Worm (Caenorhabditis elegans) whole organism, L4 larva: ENCODE measurements around the gene npr-36.

Experiments
- F26F4.8 ChIP-seq: fragments of 200-800 bp; sonication (Bioruptor generic); conservative IDR thresholded peaks from 2 replicates; pipeline ENCODE4 v1.3.6; 2022; ENCODE audit warnings: missing genetic modification characterization, missing compliant biosample characterization
- F44E2.7 ChIP-seq: fragments of 200-800 bp; sonication (Bioruptor generic); IDR thresholded peaks from 2 replicates; pipeline ENCODE4 v2.1.2; 2022; ENCODE audit warnings: missing genetic modification characterization, missing compliant biosample characterization
- F49E8.2 ChIP-seq: sonication (generic microtip); optimal IDR thresholded peaks from 2 replicates; lab custom pipeline; 2016; ENCODE audit warnings: missing compliant biosample characterization, mild to moderate bottlenecking, missing genetic modification characterization, borderline replicate concordance
- T20F7.1 ChIP-seq: fragments of 200-800 bp; sonication (Bioruptor generic); optimal IDR thresholded peaks from 2 replicates; lab custom pipeline; 2018; ENCODE audit warnings: mild to moderate bottlenecking, missing genetic modification characterization, missing compliant biosample characterization
- Y105C5A.15 ChIP-seq: fragments of 200-800 bp; sonication (Bioruptor generic); IDR thresholded peaks from 2 replicates; pipeline ENCODE4 v1.3.6; 2022; ENCODE audit warnings: missing genetic modification characterization, missing compliant biosample characterization
- Y75B8A.6 ChIP-seq: fragments of 200-800 bp; sonication (Bioruptor generic); IDR thresholded peaks from 2 replicates; pipeline ENCODE4 v1.3.6; 2022; ENCODE audit warnings: missing genetic modification reagents, missing genetic modification characterization, missing compliant biosample characterization
- ama-1 ChIP-seq: fragments of 150-350 bp; optimal IDR thresholded peaks from 2 replicates; lab custom pipeline; 2014; ENCODE audit warnings: inconsistent platforms, mixed read lengths
- attf-4 ChIP-seq: sonication (generic microtip); optimal IDR thresholded peaks from 3 replicates; lab custom pipeline; 2017; ENCODE audit warnings: missing biosample characterization, missing genetic modification characterization
- ceh-28 ChIP-seq: fragments of 150-350 bp; optimal IDR thresholded peaks from 2 replicates; lab custom pipeline; 2014; ENCODE audit warnings: missing biosample characterization, missing genetic modification reagents, missing genetic modification characterization
- ceh-62 ChIP-seq: sonication (generic microtip); optimal IDR thresholded peaks from 2 replicates; lab custom pipeline; 2017; ENCODE audit warnings: missing biosample characterization, missing genetic modification characterization
- daf-12 ChIP-seq: fragments of 150-350 bp; optimal IDR thresholded peaks from 2 replicates; lab custom pipeline; 2014; ENCODE audit warnings: missing biosample characterization, missing genetic modification reagents, missing genetic modification characterization
- daf-19 ChIP-seq: fragments of 200-800 bp; sonication (Bioruptor generic); conservative IDR thresholded peaks from 2 replicates; pipeline ENCODE4 v1.3.6; 2022; ENCODE audit warnings: missing genetic modification characterization, missing compliant biosample characterization
- daf-8 ChIP-seq: fragments of 200-800 bp; sonication (Bioruptor generic); IDR thresholded peaks from 2 replicates; pipeline ENCODE4 v1.3.6; 2022; ENCODE audit warnings: missing genetic modification characterization, missing compliant biosample characterization
- dmd-9 ChIP-seq: fragments of 200-800 bp; sonication (Bioruptor generic); IDR thresholded peaks from 2 replicates; pipeline ENCODE4 v1.3.6; 2022; ENCODE audit warnings: missing genetic modification reagents, missing genetic modification characterization, missing compliant biosample characterization
- dve-1 ChIP-seq: sonication (generic microtip); optimal IDR thresholded peaks from 2 replicates; lab custom pipeline; 2017; ENCODE audit warnings: antibody characterized with exemption, mild to moderate bottlenecking, missing genetic modification characterization, missing compliant biosample characterization; ENCODE audit not compliant: insufficient read depth
- egl-43 ChIP-seq: fragments of 200-800 bp; sonication (Bioruptor generic); IDR thresholded peaks from 2 replicates; pipeline ENCODE4 v1.3.6; 2022; ENCODE audit warnings: missing genetic modification reagents, missing genetic modification characterization, missing compliant biosample characterization
- gei-8 ChIP-seq: fragments of 200-800 bp; sonication (Bioruptor generic); optimal IDR thresholded peaks from 2 replicates; lab custom pipeline; 2018; ENCODE audit warnings: mild to moderate bottlenecking, missing genetic modification characterization, missing compliant biosample characterization
- hif-1 ChIP-seq, 2 experiments: sonication (generic microtip); optimal IDR thresholded peaks; 2 replicates each; lab custom pipeline; 2016 to 2017; ENCODE audit warnings: missing compliant biosample characterization in 2 of 2, missing genetic modification characterization in 2 of 2, missing genetic modification reagents in 2 of 2, missing genotype in 2 of 2, mild to moderate bottlenecking in 1 of 2
- lin-1 ChIP-seq: fragments of 200-800 bp; sonication (Bioruptor generic); IDR thresholded peaks from 2 replicates; pipeline ENCODE4 v1.3.6; 2022; ENCODE audit warnings: missing genetic modification reagents, missing genetic modification characterization, missing compliant biosample characterization
- lin-15B ChIP-seq: fragments of 150-350 bp; sonication (generic microtip); optimal IDR thresholded peaks from 3 replicates; lab custom pipeline; 2014; ENCODE audit warnings: missing biosample characterization, missing genetic modification characterization
- lin-38 ChIP-seq: fragments of 200-800 bp; sonication (Bioruptor generic); IDR thresholded peaks from 2 replicates; pipeline ENCODE4 v1.3.6; 2022; ENCODE audit warnings: missing genetic modification reagents, missing genetic modification characterization, missing compliant biosample characterization
- lin-39 ChIP-seq: fragments of 150-350 bp; optimal IDR thresholded peaks from 2 replicates; lab custom pipeline; 2014; ENCODE audit warnings: missing biosample characterization, missing genetic modification reagents, missing genetic modification characterization
- mdl-1 ChIP-seq, 2 experiments: fragments of 150-350 bp in 1 of 2; sonication (generic microtip) in 1 of 2; optimal IDR thresholded peaks; 2 replicates each; lab custom pipeline; 2014 to 2017; ENCODE audit warnings: missing biosample characterization in 2 of 2, missing genetic modification characterization in 2 of 2
- mdt-29 ChIP-seq: fragments of 200-800 bp; sonication (Bioruptor generic); IDR thresholded peaks from 2 replicates; pipeline ENCODE4 v1.3.6; 2022; ENCODE audit warnings: missing genetic modification reagents, missing genetic modification characterization, missing compliant biosample characterization
- mep-1 ChIP-seq: fragments of 150-350 bp; sonication (generic microtip); optimal IDR thresholded peaks from 3 replicates; lab custom pipeline; 2014; ENCODE audit warnings: missing biosample characterization, missing genetic modification characterization
- mxl-3 ChIP-seq: fragments of 200-800 bp; sonication (Bioruptor generic); optimal IDR thresholded peaks from 2 replicates; lab custom pipeline; 2018; ENCODE audit warnings: mild to moderate bottlenecking, missing genetic modification characterization, missing compliant biosample characterization
- nhr-102 ChIP-seq: sonication (generic microtip); optimal IDR thresholded peaks from 2 replicates; lab custom pipeline; 2016; ENCODE audit warnings: mild to moderate bottlenecking, missing genetic modification characterization, moderate library complexity, missing compliant biosample characterization
- nhr-41 ChIP-seq: fragments of 200-800 bp; sonication (Bioruptor generic); IDR thresholded peaks from 2 replicates; pipeline ENCODE4 v1.3.6; 2022; ENCODE audit warnings: missing genetic modification reagents, missing genetic modification characterization, missing compliant biosample characterization
- nhr-42 ChIP-seq: fragments of 200-800 bp; sonication (Bioruptor generic); IDR thresholded peaks from 2 replicates; pipeline ENCODE4 v1.3.6; 2022; ENCODE audit warnings: missing genetic modification characterization, missing compliant biosample characterization
- nhr-6 ChIP-seq: fragments of 150-350 bp; optimal IDR thresholded peaks from 2 replicates; lab custom pipeline; 2014; ENCODE audit warnings: missing biosample characterization, missing genetic modification characterization
- nhr-77 ChIP-seq: fragments of 150-350 bp; optimal IDR thresholded peaks from 2 replicates; lab custom pipeline; 2014; ENCODE audit warnings: missing biosample characterization, missing genetic modification characterization
- pqm-1 ChIP-seq: sonication (generic microtip); optimal IDR thresholded peaks from 2 replicates; lab custom pipeline; 2017; ENCODE audit warnings: missing biosample characterization, missing genetic modification characterization
- sdz-12 ChIP-seq: fragments of 200-800 bp; sonication (Bioruptor generic); optimal IDR thresholded peaks from 2 replicates; lab custom pipeline; 2018; ENCODE audit warnings: mild to moderate bottlenecking, missing genetic modification characterization, missing compliant biosample characterization
- skn-1 ChIP-seq: fragments of 150-350 bp; optimal IDR thresholded peaks from 2 replicates; lab custom pipeline; 2014; ENCODE audit warnings: missing biosample characterization, missing genetic modification characterization
- snpc-4 ChIP-seq: fragments of 150-350 bp; optimal IDR thresholded peaks from 2 replicates; lab custom pipeline; 2014; ENCODE audit warnings: missing biosample characterization, missing genetic modification characterization
- spr-1 ChIP-seq: sonication (generic microtip); optimal IDR thresholded peaks from 2 replicates; lab custom pipeline; 2016; ENCODE audit warnings: mild to moderate bottlenecking, missing genetic modification characterization, missing compliant biosample characterization
- unc-39 ChIP-seq: sonication (generic microtip); optimal IDR thresholded peaks from 2 replicates; lab custom pipeline; 2017; ENCODE audit warnings: missing biosample characterization, missing genetic modification characterization
- unc-62 ChIP-seq, 3 experiments: fragments of 150-350 bp in 1 of 3; sonication (generic microtip); optimal IDR thresholded peaks in 2 of 3; peaks in 1 of 3; 1 replicate in 1 of 3; 2 replicates in 2 of 3; lab custom pipeline; 2014 to 2017; ENCODE audit warnings: missing biosample characterization in 3 of 3, missing genetic modification characterization in 3 of 3, missing genetic modification reagents in 3 of 3, missing genotype in 1 of 3
- zag-1 ChIP-seq: fragments of 150-350 bp; optimal IDR thresholded peaks from 2 replicates; lab custom pipeline; 2014; ENCODE audit warnings: missing biosample characterization, missing genetic modification characterization
- zfp-2 ChIP-seq: sonication (generic microtip); optimal IDR thresholded peaks from 2 replicates; lab custom pipeline; 2016; ENCODE audit warnings: mild to moderate bottlenecking, missing genetic modification characterization, missing compliant biosample characterization
- zfp-3 ChIP-seq: fragments of 200-800 bp; sonication (Bioruptor generic); conservative IDR thresholded peaks from 2 replicates; pipeline ENCODE4 v1.3.6; 2022; ENCODE audit warnings: missing genetic modification reagents, missing genetic modification characterization, missing compliant biosample characterization
- zip-2 ChIP-seq: fragments of 150-350 bp; optimal IDR thresholded peaks from 2 replicates; lab custom pipeline; 2014; ENCODE audit warnings: missing biosample characterization, missing genetic modification characterization

npr-36 gene

DNA sequence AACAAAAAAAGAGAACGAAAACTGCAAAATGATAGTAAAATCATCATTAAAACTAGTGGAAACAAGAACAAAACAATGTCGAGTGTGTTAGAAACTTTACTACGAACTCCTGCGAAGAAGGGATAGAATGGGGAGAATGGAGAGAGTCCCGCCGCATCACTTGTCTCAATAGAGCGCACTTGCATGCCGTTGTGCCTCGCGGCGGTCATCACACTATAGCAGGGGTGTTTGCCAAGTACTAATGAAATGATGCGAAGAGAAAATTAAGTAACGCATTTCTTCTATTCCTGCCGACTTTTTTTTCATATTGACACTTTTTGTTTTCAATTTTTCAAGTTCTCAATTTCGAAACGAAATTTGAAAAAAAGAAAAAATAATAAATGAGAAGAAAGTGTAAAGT lies 32.6 kb downstream of the npr-36 start (continued):
- TF ChIP-seq dmd-9 (GFP tag; lab: Robert Waterston, UW) (no peak), daf-8 (GFP tag; lab: Robert Waterston, UW) (no peak), unc-62 (GFP tag; optimal IDR thresholded peaks at IDR 0.05 in 1 of 2; lab: Kevin White, UChicago) (peak in 1 of 2 experiments; percentile 76), unc-62 (tag; optimal IDR thresholded peaks at IDR 0.05; lab: Kevin White, UChicago) (no peak), gei-8 (GFP tag; lab: Kevin White, UChicago) (no peak), attf-4 (no peak), zag-1 (tag; lab: Kevin White, UChicago) (no peak), dve-1 (tag; lab: Kevin White, UChicago) (peak; percentile 74), lin-1 (GFP tag; lab: Robert Waterston, UW) (peak; percentile 54; the same call in 1 of the 2 replicates), nhr-77 (tag; lab: Kevin White, UChicago) (peak; percentile 52), lin-38 (GFP tag; lab: Robert Waterston, UW) (peak; percentile 96), zfp-2 (tag; lab: Kevin White, UChicago) (no peak), pqm-1 (tag; lab: Kevin White, UChicago) (peak; percentile 37), lin-15B (tag; lab: Kevin White, UChicago) (no peak), F44E2.7 (GFP tag; lab: Robert Waterston, UW) (no peak), Y105C5A.15 (GFP tag; lab: Robert Waterston, UW) (no peak), T20F7.1 (GFP tag; lab: Kevin White, UChicago) (peak; percentile 24), mep-1 (tag; lab: Kevin White, UChicago) (peak; percentile 88), F26F4.8 (GFP tag; lab: Robert Waterston, UW) (no peak), spr-1 (no peak), nhr-6 (tag; lab: Kevin White, UChicago) (peak; percentile 49), nhr-42 (no peak), zip-2 (no peak), mdl-1 (tag; optimal IDR thresholded peaks at IDR 0.05; lab: Kevin White, UChicago) (peak in 1 of 2 experiments; percentile 70), ceh-28 (tag; lab: Kevin White, UChicago) (no peak), egl-43 (GFP tag; lab: Robert Waterston, UW) (no peak), snpc-4 (no peak), ama-1 (no peak), mxl-3 (GFP tag; lab: Kevin White, UChicago) (peak; percentile 66), lin-39 (tag; lab: Kevin White, UChicago) (no peak), ceh-62 (tag; lab: Kevin White, UChicago) (no peak), nhr-41 (GFP tag; lab: Robert Waterston, UW) (no peak), daf-12 (tag; lab: Kevin White, UChicago) (no peak), zfp-3 (GFP tag; lab: Robert Waterston, UW) (no peak), mdt-29 (GFP tag; lab: Robert Waterston, UW) (no peak), hif-1 (tag; optimal IDR thresholded peaks at IDR 0.05; lab: Kevin White, UChicago) (peak in 1 of 2 experiments; percentile 39), F49E8.2 (tag; lab: Kevin White, UChicago) (no peak), sdz-12 (GFP tag; lab: Kevin White, UChicago) (no peak), skn-1 (tag; lab: Kevin White, UChicago) (no peak), nhr-102 (no peak), unc-39 (no peak)

ce11 chrX:17396456-17396855 lies 36.9 kb downstream of the npr-36 start, which contains the start of the genes vap-1 and F11C7.2:
TSS of gene vap-1 (minus strand) at chrX:17396556.
TSS of gene F11C7.2 (plus strand) at chrX:17396814.
- TF ChIP-seq daf-19 = no peak
- no peak for TF ChIP-seq Y75B8A.6 (GFP tag; lab: Robert Waterston, UW)
- TF ChIP-seq, all 104 proteins: peak for 0
